Fruit fly (Drosophila melanogaster): ENCODE measurements around the gene cv-d.

The cv-d gene

dm6 chr3R:15803502-15804461 is 49.6 kb downstream of the cv-d start, which contains the start of gene alpha-Man-IIb (continued):
- TF ChIP-seq sisA (GFP tag; IDR thresholded peaks at IDR 0.05) = no peak
- peak; percentile 51; the same call in 1 of the 3 replicates for TF ChIP-seq otp (GFP tag; IDR thresholded peaks at IDR 0.05)
- no peak for TF ChIP-seq GATAe (GFP tag; conservative IDR thresholded peaks at IDR 0.05)
- TF ChIP-seq CG4424 (GFP tag; optimal IDR thresholded peaks at IDR 0.05) = no peak
- no peak for TF ChIP-seq D19B (GFP tag; optimal IDR thresholded peaks at IDR 0.05)
- peak; percentile 46; the same call in 1 of the 3 replicates for TF ChIP-seq Dbx (GFP tag; IDR thresholded peaks at IDR 0.05)
- no peak for TF ChIP-seq NC2β (GFP tag; optimal IDR thresholded peaks at IDR 0.05)
- TF ChIP-seq stwl (tag; optimal IDR thresholded peaks at IDR 0.05) = no peak
- TF ChIP-seq bbx (GFP tag; IDR thresholded peaks at IDR 0.05; ENCODE audit: partially characterized antibody) = peak; percentile 74
- TF ChIP-seq Fer3 (tag; optimal IDR thresholded peaks at IDR 0.05) = no peak
- TF ChIP-seq dysf (GFP tag; IDR thresholded peaks at IDR 0.05) = 0 out of 3 replicates have a peak, but pooled peaks have one; percentile 26
- TF ChIP-seq mirr (GFP tag; optimal IDR thresholded peaks at IDR 0.05) = peak; percentile 9
- no peak for TF ChIP-seq croc (GFP tag; conservative IDR thresholded peaks at IDR 0.05)
- TF ChIP-seq tll (GFP tag; optimal IDR thresholded peaks at IDR 0.05) = no peak
- TF ChIP-seq ac (GFP tag; optimal IDR thresholded peaks at IDR 0.05) = no peak
- peak; percentile 79 for TF ChIP-seq Bgb (GFP tag; IDR thresholded peaks at IDR 0.05; ENCODE audit: partially characterized antibody)
- no peak for TF ChIP-seq CG12744 (GFP tag; optimal IDR thresholded peaks at IDR 0.05)
- TF ChIP-seq MESR4 (GFP tag; optimal IDR thresholded peaks at IDR 0.05) = peak; percentile 27
- no peak for TF ChIP-seq pan (optimal IDR thresholded peaks at IDR 0.05)
- TF ChIP-seq pan (GFP tag; optimal IDR thresholded peaks at IDR 0.05 in 1 of 2, IDR thresholded peaks at IDR 0.05 in 1 of 2) = peak in 1 of 2 experiments; percentile 48
- TF ChIP-seq CG7928 (GFP tag; optimal IDR thresholded peaks at IDR 0.05) = no peak
- peak; percentile 33 for TF ChIP-seq kay (GFP tag; optimal IDR thresholded peaks at IDR 0.05)
- TF ChIP-seq sr (GFP tag; IDR thresholded peaks at IDR 0.05) = no peak
- peak; percentile 45; the same call in 1 of the 2 replicates for TF ChIP-seq CG32532 (GFP tag; IDR thresholded peaks at IDR 0.05)
- TF ChIP-seq CG31441 (GFP tag; IDR thresholded peaks at IDR 0.05) = peak; percentile 30; the same call in 1 of the 2 replicates
- no peak for TF ChIP-seq Optix (GFP tag; IDR thresholded peaks at IDR 0.05)
- no peak for TF ChIP-seq CG8765 (GFP tag; IDR thresholded peaks at IDR 0.05)
- TF ChIP-seq Poxn (GFP tag; IDR thresholded peaks at IDR 0.05) = no peak
- peak; percentile 75 for TF ChIP-seq pzg (GFP tag; optimal IDR thresholded peaks at IDR 0.05)
- no peak for TF ChIP-seq CG10274 (GFP tag; optimal IDR thresholded peaks at IDR 0.05)
- TF ChIP-seq sens (GFP tag) = peak; percentile 81
- no peak for TF ChIP-seq Vsx1 (GFP tag; optimal IDR thresholded peaks at IDR 0.05)
- peak; percentile 6 for TF ChIP-seq CG13894 (tag; optimal IDR thresholded peaks at IDR 0.05)
- peak; percentile 31; the same call in 1 of the 2 replicates for TF ChIP-seq Ptx1 (GFP tag; IDR thresholded peaks at IDR 0.05)
- no peak for TF ChIP-seq CG6654 (GFP tag; optimal IDR thresholded peaks at IDR 0.05)
- no peak for TF ChIP-seq maf-S (GFP tag; optimal IDR thresholded peaks at IDR 0.05)
- no peak for TF ChIP-seq HmgD (GFP tag; optimal IDR thresholded peaks at IDR 0.05)
- TF ChIP-seq dpn (GFP tag; optimal IDR thresholded peaks at IDR 0.05) = no peak
- no peak for TF ChIP-seq Hey (tag; optimal IDR thresholded peaks at IDR 0.05)
- TF ChIP-seq CG12942 (GFP tag; optimal IDR thresholded peaks at IDR 0.05) = no peak
- TF ChIP-seq Max (GFP tag; optimal IDR thresholded peaks at IDR 0.05) = peak; percentile 40
- TF ChIP-seq CG5245 (GFP tag; optimal IDR thresholded peaks at IDR 0.05) = no peak
- no peak for TF ChIP-seq lmd (GFP tag; IDR thresholded peaks at IDR 0.05)
- TF ChIP-seq CG13296 (GFP tag; optimal IDR thresholded peaks at IDR 0.05) = no peak
- TF ChIP-seq ken (GFP tag; IDR thresholded peaks at IDR 0.05) = no peak
- TF ChIP-seq CG12299 (tag; optimal IDR thresholded peaks at IDR 0.05) = peak; percentile 52
- TF ChIP-seq CG7271 (tag; optimal IDR thresholded peaks at IDR 0.05) = no peak
- peak; percentile 47 for TF ChIP-seq sob (GFP tag; IDR thresholded peaks at IDR 0.05)
- TF ChIP-seq CG11247 (GFP tag; IDR thresholded peaks at IDR 0.05) = 0 out of 2 replicates have a peak, but pooled peaks have one; percentile 14
